Fruit fly (Drosophila melanogaster): ENCODE measurements around the gene osk.

Gene osk

dm6 chr3R:8981209-8981996 lies 46.5 kb downstream of the osk start:
- TF ChIP-seq cic (GFP tag; optimal IDR thresholded peaks at IDR 0.05) (no peak), CG33017 (tag; optimal IDR thresholded peaks at IDR 0.05) (no peak), bab1 (GFP tag; optimal IDR thresholded peaks at IDR 0.05) (no peak), CG5204 (GFP tag; optimal IDR thresholded peaks at IDR 0.05) (no peak), CG11617 (GFP tag; optimal IDR thresholded peaks at IDR 0.05) (no peak), Hr96 (GFP tag; optimal IDR thresholded peaks at IDR 0.05) (no peak), cnc (optimal IDR thresholded peaks at IDR 0.05) (no peak), Mnt (GFP tag; optimal IDR thresholded peaks at IDR 0.05) (no peak), pad (GFP tag; optimal IDR thresholded peaks at IDR 0.05) (no peak), toe (GFP tag; optimal IDR thresholded peaks at IDR 0.05) (no peak)

dm6 chr3R:8984141-8984540 lies 49.2 kb downstream of the osk start, which contains the start of gene RagA-B:
RagA-B (minus strand) TSS chr3R:8984315.
- TF ChIP-seq Mnt (GFP tag; optimal IDR thresholded peaks at IDR 0.05) (no peak), tj (GFP tag; optimal IDR thresholded peaks at IDR 0.05) (no peak), CG33017 (tag; optimal IDR thresholded peaks at IDR 0.05) (no peak), CG1620 (GFP tag; optimal IDR thresholded peaks at IDR 0.05) (no peak), Hr96 (GFP tag; optimal IDR thresholded peaks at IDR 0.05) (no peak), Clk (GFP tag; optimal IDR thresholded peaks at IDR 0.05) (no peak), kay (GFP tag; ENCODE audit: borderline replicate concordance) (no peak), CG5204 (GFP tag; optimal IDR thresholded peaks at IDR 0.05) (no peak), CG7101 (tag; optimal IDR thresholded peaks at IDR 0.05) (no peak), CG7045 (GFP tag; optimal IDR thresholded peaks at IDR 0.05) (no peak), Crg-1 (GFP tag; optimal IDR thresholded peaks at IDR 0.05) (no peak), pad (GFP tag; optimal IDR thresholded peaks at IDR 0.05) (no peak), ovo (GFP tag; optimal IDR thresholded peaks at IDR 0.05) (no peak)

dm6 chr3R:8984602-8985074 lies 49.7 kb downstream of the osk start, which contains the start of gene CG11970:
CG11970 (plus strand) TSS chr3R:8984718.
- peak; percentile 38 for TF ChIP-seq CG33017 (tag; optimal IDR thresholded peaks at IDR 0.05)
- TF ChIP-seq CG5204 (GFP tag; optimal IDR thresholded peaks at IDR 0.05), result no peak
- TF ChIP-seq ovo (GFP tag; optimal IDR thresholded peaks at IDR 0.05), result peak; percentile 12
- no peak for TF ChIP-seq CG12768 (GFP tag; optimal IDR thresholded peaks at IDR 0.05)
- peak; percentile 65 for TF ChIP-seq Mnt (GFP tag; optimal IDR thresholded peaks at IDR 0.05)
- TF ChIP-seq Hr96 (GFP tag; optimal IDR thresholded peaks at IDR 0.05), result peak; percentile 70
- peak; percentile 83 for TF ChIP-seq toe (GFP tag; optimal IDR thresholded peaks at IDR 0.05)
- peak; percentile 32 for TF ChIP-seq bab1 (GFP tag; optimal IDR thresholded peaks at IDR 0.05)
- TF ChIP-seq CG7045 (GFP tag; optimal IDR thresholded peaks at IDR 0.05), result no peak
- peak; percentile 80 for TF ChIP-seq CG11617 (GFP tag; optimal IDR thresholded peaks at IDR 0.05)
- peak; percentile 11 for TF ChIP-seq CG14711 (tag; optimal IDR thresholded peaks at IDR 0.05)
- peak; percentile 5 for TF ChIP-seq Clk (GFP tag; optimal IDR thresholded peaks at IDR 0.05)
- TF ChIP-seq cic (GFP tag; optimal IDR thresholded peaks at IDR 0.05), result peak; percentile 0
- TF ChIP-seq kay (GFP tag; ENCODE audit: borderline replicate concordance), result no peak
- no peak for TF ChIP-seq cnc (optimal IDR thresholded peaks at IDR 0.05)
- TF ChIP-seq CG1620 (GFP tag; optimal IDR thresholded peaks at IDR 0.05), result peak; percentile 74
- no peak for TF ChIP-seq tj (GFP tag; optimal IDR thresholded peaks at IDR 0.05)
- TF ChIP-seq pad (GFP tag; optimal IDR thresholded peaks at IDR 0.05), result peak; percentile 38
- peak; percentile 7 for TF ChIP-seq CG7101 (tag; optimal IDR thresholded peaks at IDR 0.05)
- TF ChIP-seq Crg-1 (GFP tag; optimal IDR thresholded peaks at IDR 0.05), result peak; percentile 54
